Worm (Caenorhabditis elegans): ENCODE results near the gene taf-6.1.

taf-6.1 gene

ce11 chrII:1106914-1107597 lies 20.7 kb upstream of the taf-6.1 start, which contains the start of gene col-40:
Gene col-40, minus strand, starts transcription at chrII:1106964.
- TF ChIP-seq fos-1 (tag; optimal IDR thresholded peaks at IDR 0.05): no peak
- no peak for TF ChIP-seq hlh-30 (tag; optimal IDR thresholded peaks at IDR 0.05; ENCODE audit: insufficient read depth)
- 0 out of 2 replicates have a peak, but pooled peaks have one; percentile 19 for TF ChIP-seq lin-38 (GFP tag; IDR thresholded peaks at IDR 0.05)
- TF ChIP-seq ztf-11 (tag; optimal IDR thresholded peaks at IDR 0.05): no peak

ce11 chrII:1110901-1111300 lies 16.9 kb upstream of the taf-6.1 start, which contains the start of gene lips-11:
Gene lips-11, minus strand, starts transcription at chrII:1111001.
- no peak for TF ChIP-seq nhr-6 (tag; optimal IDR thresholded peaks at IDR 0.05)
- TF ChIP-seq nhr-77 (tag; optimal IDR thresholded peaks at IDR 0.05): no peak
- TF ChIP-seq hlh-11 (tag; optimal IDR thresholded peaks at IDR 0.05): no peak
- no peak for TF ChIP-seq lin-38 (GFP tag; IDR thresholded peaks at IDR 0.05)
- TF ChIP-seq snpc-1.2 (GFP tag; IDR thresholded peaks at IDR 0.05): no peak
- no peak for TF ChIP-seq rbr-2 (tag; optimal IDR thresholded peaks at IDR 0.05)
- TF ChIP-seq dmd-8 (GFP tag; IDR thresholded peaks at IDR 0.05): no peak
- TF ChIP-seq F10B5.3 (tag; optimal IDR thresholded peaks at IDR 0.05): no peak
- TF ChIP-seq ceh-62 (tag; optimal IDR thresholded peaks at IDR 0.05): no peak
- no peak for TF ChIP-seq ctbp-1 (GFP tag; IDR thresholded peaks at IDR 0.05)
- no peak for TF ChIP-seq lir-3 (tag; optimal IDR thresholded peaks at IDR 0.05)
- no peak for TF ChIP-seq ceh-20 (GFP tag; IDR thresholded peaks at IDR 0.05)
- TF ChIP-seq nhr-25 (tag; optimal IDR thresholded peaks at IDR 0.05; ENCODE audit: borderline replicate concordance, insufficient read depth): no peak
- TF ChIP-seq lim-7 (GFP tag; IDR thresholded peaks at IDR 0.05): no peak

ce11 chrII:1114133-1114532 lies 13.6 kb upstream of the taf-6.1 start, which contains the start of gene lips-12:
Gene lips-12, minus strand, starts transcription at chrII:1114233.
- no peak for TF ChIP-seq attf-4 (tag; optimal IDR thresholded peaks at IDR 0.05)
- no peak for TF ChIP-seq tag-97 (GFP tag; IDR thresholded peaks at IDR 0.05)
- no peak for TF ChIP-seq cey-2 (tag; optimal IDR thresholded peaks at IDR 0.05; ENCODE audit: borderline replicate concordance, insufficient read depth)
- no peak for TF ChIP-seq mdl-1 (tag; optimal IDR thresholded peaks at IDR 0.05)

- TF ChIP-seq pqm-1 (tag; optimal IDR thresholded peaks at IDR 0.05) (no peak), lim-7 (GFP tag; IDR thresholded peaks at IDR 0.05) (no peak), aha-1 (tag) (peak; percentile 56), fos-1 (tag; optimal IDR thresholded peaks at IDR 0.05) (no peak), unc-39 (tag; optimal IDR thresholded peaks at IDR 0.05) (no peak)
These were observed 11.3 kb upstream of the taf-6.1 start for ce11 chrII:1116521-1116920.

- TF ChIP-seq nhr-11 (tag; optimal IDR thresholded peaks at IDR 0.05) (no peak), lin-15B (tag; optimal IDR thresholded peaks at IDR 0.05) (no peak), spr-3 (GFP tag; optimal IDR thresholded peaks at IDR 0.05) (no peak), jun-1 (tag; optimal IDR thresholded peaks at IDR 0.05) (no peak), ZK546.5 (tag; optimal IDR thresholded peaks at IDR 0.05) (no peak), D1046.2 (GFP tag; IDR thresholded peaks at IDR 0.05) (no peak), rbr-2 (tag; optimal IDR thresholded peaks at IDR 0.05) (no peak), T20F7.1 (GFP tag; optimal IDR thresholded peaks at IDR 0.05) (no peak), zip-11 (GFP tag; IDR thresholded peaks at IDR 0.05) (no peak), lin-1 (GFP tag; IDR thresholded peaks at IDR 0.05) (no peak), lin-38 (GFP tag; IDR thresholded peaks at IDR 0.05) (no peak), nhr-42 (GFP tag; IDR thresholded peaks at IDR 0.05) (no peak), skn-1 (tag; optimal IDR thresholded peaks at IDR 0.05) (no peak), hlh-30 (tag; optimal IDR thresholded peaks at IDR 0.05; ENCODE audit: insufficient read depth) (no peak), nhr-41 (GFP tag; IDR thresholded peaks at IDR 0.05) (no peak), lin-13 (GFP tag; optimal IDR thresholded peaks at IDR 0.05) (no peak), nhr-102 (tag; optimal IDR thresholded peaks at IDR 0.05) (no peak)
These were observed 9.6 kb upstream of the taf-6.1 start, which contains the start of gene lips-13 for ce11 chrII:1117992-1118729. Gene lips-13, minus strand, starts transcription at chrII:1118042.

All from whole organism, L4 larva.